Worm (Caenorhabditis elegans): Measurements from ENCODE around the gene srm-4.

The srm-4 gene

DNA sequence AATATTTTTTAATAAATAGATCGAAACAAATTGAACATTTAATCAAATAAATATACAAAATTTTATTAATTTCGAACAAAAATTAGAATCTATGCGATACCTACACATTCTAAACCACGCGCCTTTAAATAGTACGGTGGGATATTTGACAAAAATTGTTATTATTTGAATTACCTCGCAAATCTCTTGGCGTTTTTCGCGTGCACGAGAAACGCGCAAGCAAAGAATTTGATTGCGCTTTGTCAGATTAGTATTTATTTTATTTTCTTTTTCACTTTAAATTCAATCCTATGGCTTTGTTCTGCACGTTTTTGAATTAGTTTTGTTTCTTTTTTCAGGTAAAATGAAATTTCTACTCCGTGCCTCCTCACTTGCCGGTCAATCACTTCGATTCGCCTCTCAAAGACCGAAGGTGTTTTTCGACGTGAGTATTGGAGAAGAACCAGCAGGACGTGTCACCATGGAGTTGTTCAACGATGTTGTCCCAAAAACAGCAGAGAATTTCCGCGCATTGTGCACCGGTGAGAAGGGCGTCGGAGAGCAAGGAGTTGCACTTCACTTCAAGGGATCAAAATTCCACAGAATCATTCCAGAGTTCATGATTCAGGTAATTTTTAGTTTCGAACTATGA, 22.6 kb downstream of the srm-4 start, which contains the start of gene cyn-1 (continued):
- TF ChIP-seq unc-55 (GFP tag; optimal IDR thresholded peaks at IDR 0.05), result peak; percentile 88
- no peak for TF ChIP-seq Y55F3AM.14 (GFP tag; optimal IDR thresholded peaks at IDR 0.05)
- TF ChIP-seq lin-13 (GFP tag; optimal IDR thresholded peaks at IDR 0.05), result peak; percentile 81
- no peak for TF ChIP-seq lin-39 (tag; optimal IDR thresholded peaks at IDR 0.05)
- peak; percentile 78 for TF ChIP-seq ama-1 (optimal IDR thresholded peaks at IDR 0.05)

DNA sequence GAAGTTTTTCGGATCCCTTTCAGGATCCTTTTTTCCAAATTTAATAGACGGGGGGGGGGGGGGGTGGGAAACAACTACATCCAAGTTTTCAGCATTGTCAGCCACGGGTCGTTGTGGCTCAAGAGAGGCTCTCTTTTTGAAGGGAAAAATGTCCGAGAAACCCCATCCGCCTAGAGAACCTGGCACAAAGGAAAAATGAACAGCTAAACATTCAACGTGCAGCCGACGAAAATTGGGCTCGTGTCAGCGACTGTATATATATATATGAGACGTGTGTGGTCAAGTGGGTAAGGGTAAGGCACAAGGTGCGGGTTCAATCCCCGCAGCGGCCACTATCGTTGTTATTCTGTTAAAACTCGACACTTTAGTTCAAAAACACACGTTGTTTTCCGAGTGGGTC, 25.4 kb downstream of the srm-4 start, which contains the start of gene Y49A3A.4:
Gene Y49A3A.4 (minus strand): TSS at position 314 of the 400 bp plus-strand sequence.
- TF ChIP-seq snpc-4 (tag; optimal IDR thresholded peaks at IDR 0.05) (peak; percentile 89), ZK546.5 (tag; optimal IDR thresholded peaks at IDR 0.05) (no peak)

- TF ChIP-seq ama-1 (optimal IDR thresholded peaks at IDR 0.05) (no peak), zag-1 (tag; optimal IDR thresholded peaks at IDR 0.05) (no peak), elt-1 (tag; optimal IDR thresholded peaks at IDR 0.05) (no peak), nhr-77 (tag; optimal IDR thresholded peaks at IDR 0.05) (no peak), lin-13 (GFP tag; optimal IDR thresholded peaks at IDR 0.05) (no peak), aly-2 (tag; optimal IDR thresholded peaks at IDR 0.05) (no peak)
Observed at ce11 chrV:14361973-14362372, 28.8 kb downstream of the srm-4 start.

ce11 chrV:14364586-14365248, 31.5 kb downstream of the srm-4 start:
- TF ChIP-seq fos-1 (tag; optimal IDR thresholded peaks at IDR 0.05) (peak; percentile 12), sem-4 (tag; optimal IDR thresholded peaks at IDR 0.05) (peak; percentile 6), elt-1 (tag; optimal IDR thresholded peaks at IDR 0.05) (no peak), blmp-1 (tag; optimal IDR thresholded peaks at IDR 0.05; ENCODE audit: insufficient read depth) (peak; percentile 64), lin-39 (tag; optimal IDR thresholded peaks at IDR 0.05) (no peak), Y55F3AM.14 (GFP tag; optimal IDR thresholded peaks at IDR 0.05) (no peak), lsy-2 (tag; optimal IDR thresholded peaks at IDR 0.05) (peak in 1 of 2 experiments; percentile 74)

- TF ChIP-seq snpc-4 (tag; optimal IDR thresholded peaks at IDR 0.05) (peak; percentile 8), dmd-4 (tag; optimal IDR thresholded peaks at IDR 0.05) (no peak), elt-3 (tag; optimal IDR thresholded peaks at IDR 0.05) (no peak), mdl-1 (tag; optimal IDR thresholded peaks at IDR 0.05) (peak; percentile 39 to 59), ztf-11 (tag; optimal IDR thresholded peaks at IDR 0.05) (no peak), unc-62 (GFP tag; optimal IDR thresholded peaks at IDR 0.05) (peak; percentile 72), unc-39 (tag; optimal IDR thresholded peaks at IDR 0.05) (no peak), peb-1 (tag; optimal IDR thresholded peaks at IDR 0.05) (peak; percentile 69), ztf-1 (GFP tag; conservative IDR thresholded peaks at IDR 0.05) (no peak), sem-4 (tag; optimal IDR thresholded peaks at IDR 0.05) (peak; percentile 69), nhr-237 (tag; optimal IDR thresholded peaks at IDR 0.05) (no peak), fos-1 (tag; optimal IDR thresholded peaks at IDR 0.05) (peak; percentile 76), elt-1 (tag; optimal IDR thresholded peaks at IDR 0.05) (no peak), sma-9 (GFP tag; optimal IDR thresholded peaks at IDR 0.05) (peak; percentile 89), sma-9 (tag; optimal IDR thresholded peaks at IDR 0.05) (no peak), crh-2 (tag; optimal IDR thresholded peaks at IDR 0.05) (peak; percentile 44), lsy-2 (tag; optimal IDR thresholded peaks at IDR 0.05) (peak in 1 of 2 experiments; percentile 78), unc-55 (GFP tag; optimal IDR thresholded peaks at IDR 0.05) (peak; percentile 88), sma-3 (GFP tag; optimal IDR thresholded peaks at IDR 0.05) (peak; percentile 46), nhr-77 (tag; optimal IDR thresholded peaks at IDR 0.05) (peak; percentile 58), nhr-21 (tag; optimal IDR thresholded peaks at IDR 0.05) (peak; percentile 85), C34F6.9 (tag; optimal IDR thresholded peaks at IDR 0.05) (peak; percentile 52), zag-1 (tag; optimal IDR thresholded peaks at IDR 0.05) (peak; percentile 82), ZK546.5 (tag; optimal IDR thresholded peaks at IDR 0.05) (no peak), nhr-6 (tag; optimal IDR thresholded peaks at IDR 0.05) (no peak), blmp-1 (tag; optimal IDR thresholded peaks at IDR 0.05; ENCODE audit: insufficient read depth) (peak; percentile 46), Y55F3AM.14 (GFP tag; optimal IDR thresholded peaks at IDR 0.05) (peak; percentile 87), lin-13 (GFP tag; optimal IDR thresholded peaks at IDR 0.05) (peak; percentile 57), F13H6.1 (tag; optimal IDR thresholded peaks at IDR 0.05) (peak; percentile 86), ceh-82 (tag; optimal IDR thresholded peaks at IDR 0.05) (peak; percentile 34), egl-27 (tag; optimal IDR thresholded peaks at IDR 0.05) (peak; percentile 55), lin-11 (tag; optimal IDR thresholded peaks at IDR 0.05) (peak; percentile 33), ztf-4 (tag; optimal IDR thresholded peaks at IDR 0.05) (no peak), nhr-25 (tag; optimal IDR thresholded peaks at IDR 0.05) (no peak)
Observed at ce11 chrV:14366487-14366962, 33.3 kb downstream of the srm-4 start.

Measured in whole organism, L2 larva.